Worm (Caenorhabditis elegans): Measurements from ENCODE around the gene C15B12.1.

C15B12.1 gene

ce11 chrX:6505662-6506061 lies 29.1 kb downstream of the C15B12.1 start, which contains the start of gene glr-8:
glr-8 (plus strand) TSS chrX:6505980.
- no peak for TF ChIP-seq him-1 (tag; optimal IDR thresholded peaks at IDR 0.05)
- TF ChIP-seq W03F9.2 (tag; optimal IDR thresholded peaks at IDR 0.05) = no peak
- no peak for TF ChIP-seq dao-5 (tag; optimal IDR thresholded peaks at IDR 0.05)

- no peak for TF ChIP-seq W03F9.2 (tag; optimal IDR thresholded peaks at IDR 0.05)
- no peak for TF ChIP-seq him-1 (tag; optimal IDR thresholded peaks at IDR 0.05)
- TF ChIP-seq dao-5 (tag; optimal IDR thresholded peaks at IDR 0.05) = no peak
These were observed 31.1 kb downstream of the C15B12.1 start for ce11 chrX:6507734-6508133.

- TF ChIP-seq him-1 (tag; optimal IDR thresholded peaks at IDR 0.05) (no peak), W03F9.2 (tag; optimal IDR thresholded peaks at IDR 0.05) (no peak), dao-5 (tag; optimal IDR thresholded peaks at IDR 0.05) (no peak)
These were observed 33.2 kb downstream of the C15B12.1 start for ce11 chrX:6509813-6510212.

- TF ChIP-seq W03F9.2 (tag; optimal IDR thresholded peaks at IDR 0.05) = no peak
- TF ChIP-seq dao-5 (tag; optimal IDR thresholded peaks at IDR 0.05) = no peak
- TF ChIP-seq him-1 (tag; optimal IDR thresholded peaks at IDR 0.05) = no peak
These were observed 34.0 kb downstream of the C15B12.1 start, which contains the start of gene ttr-36 for ce11 chrX:6510627-6511026. ttr-36 (plus strand) TSS chrX:6510927.

ce11 chrX:6511985-6512384 lies 35.4 kb downstream of the C15B12.1 start, which contains the start of gene ttr-35:
ttr-35 (plus strand) TSS chrX:6512285.
- TF ChIP-seq him-1 (tag; optimal IDR thresholded peaks at IDR 0.05) = no peak
- TF ChIP-seq W03F9.2 (tag; optimal IDR thresholded peaks at IDR 0.05) = no peak
- TF ChIP-seq dao-5 (tag; optimal IDR thresholded peaks at IDR 0.05) = no peak

- TF ChIP-seq him-1 (tag; optimal IDR thresholded peaks at IDR 0.05) = no peak
- no peak for TF ChIP-seq dao-5 (tag; optimal IDR thresholded peaks at IDR 0.05)
- no peak for TF ChIP-seq W03F9.2 (tag; optimal IDR thresholded peaks at IDR 0.05)
These were observed 37.9 kb downstream of the C15B12.1 start for ce11 chrX:6514466-6514865.

ce11 chrX:6515267-6515666 lies 38.7 kb downstream of the C15B12.1 start:
- no peak for TF ChIP-seq dao-5 (tag; optimal IDR thresholded peaks at IDR 0.05)
- TF ChIP-seq W03F9.2 (tag; optimal IDR thresholded peaks at IDR 0.05) = no peak
- TF ChIP-seq him-1 (tag; optimal IDR thresholded peaks at IDR 0.05) = no peak

- TF ChIP-seq dao-5 (tag; optimal IDR thresholded peaks at IDR 0.05) (no peak), him-1 (tag; optimal IDR thresholded peaks at IDR 0.05) (no peak), W03F9.2 (tag; optimal IDR thresholded peaks at IDR 0.05) (no peak)
These were observed 40.6 kb downstream of the C15B12.1 start for ce11 chrX:6517025-6517770.

ce11 chrX:6518537-6518936 lies 41.9 kb downstream of the C15B12.1 start, which contains the start of gene ets-4:
ets-4 (plus strand) TSS chrX:6518883.
- no peak for TF ChIP-seq dao-5 (tag; optimal IDR thresholded peaks at IDR 0.05)
- TF ChIP-seq him-1 (tag; optimal IDR thresholded peaks at IDR 0.05) = no peak

ce11 chrX:6519473-6519872 lies 42.9 kb downstream of the C15B12.1 start:
- no peak for TF ChIP-seq dao-5 (tag; optimal IDR thresholded peaks at IDR 0.05)
- TF ChIP-seq W03F9.2 (tag; optimal IDR thresholded peaks at IDR 0.05) = no peak
- no peak for TF ChIP-seq him-1 (tag; optimal IDR thresholded peaks at IDR 0.05)

ce11 chrX:6519946-6520345 lies 43.3 kb downstream of the C15B12.1 start:
- TF ChIP-seq him-1 (tag; optimal IDR thresholded peaks at IDR 0.05) = no peak
- no peak for TF ChIP-seq dao-5 (tag; optimal IDR thresholded peaks at IDR 0.05)
- no peak for TF ChIP-seq W03F9.2 (tag; optimal IDR thresholded peaks at IDR 0.05)

ce11 chrX:6520644-6521043 lies 44.0 kb downstream of the C15B12.1 start:
- TF ChIP-seq dao-5 (tag; optimal IDR thresholded peaks at IDR 0.05) (no peak), W03F9.2 (tag; optimal IDR thresholded peaks at IDR 0.05) (no peak), him-1 (tag; optimal IDR thresholded peaks at IDR 0.05) (no peak)

ce11 chrX:6522634-6523070 lies 46.0 kb downstream of the C15B12.1 start:
- TF ChIP-seq him-1 (tag; optimal IDR thresholded peaks at IDR 0.05) = no peak
- peak; percentile 44 for TF ChIP-seq dao-5 (tag; optimal IDR thresholded peaks at IDR 0.05)
- no peak for TF ChIP-seq W03F9.2 (tag; optimal IDR thresholded peaks at IDR 0.05)

Measured in whole organism, L4/young adult.